Fruit fly (Drosophila melanogaster) whole organism, prepupa: ENCODE results near the gene Cyp311a1.

Experiments
- CG15336 ChIP-seq: fragments of 200-800 bp; sonication (Bioruptor generic); IDR thresholded peaks from 2 replicates; pipeline ENCODE4 v1.3.6; 2022; ENCODE audit warnings: missing biosample characterization, missing genetic modification characterization
- CG6808 ChIP-seq: fragments of 200-800 bp; sonication (Bioruptor generic); optimal IDR thresholded peaks from 3 replicates; lab custom pipeline; 2017; ENCODE audit warnings: missing biosample characterization, missing genetic modification characterization, mild to moderate bottlenecking, moderate library complexity, missing genetic modification reagents
- CG6854 ChIP-seq: fragments of 200-800 bp; sonication (Bioruptor generic); optimal IDR thresholded peaks from 2 replicates; lab custom pipeline; 2017; ENCODE audit warnings: missing biosample characterization, mild to moderate bottlenecking, missing genetic modification characterization
- CG8119 ChIP-seq: fragments of 200-800 bp; sonication (Bioruptor generic); IDR thresholded peaks from 3 replicates; pipeline ENCODE4 v1.3.6; 2022; ENCODE audit warnings: missing biosample characterization, missing genetic modification characterization
- Eip75B ChIP-seq: fragments of 200-800 bp; sonication (Bioruptor generic); optimal IDR thresholded peaks from 3 replicates; lab custom pipeline; 2016; ENCODE audit warnings: missing biosample characterization, missing genetic modification characterization
- Eip93F ChIP-seq: fragments of 200-800 bp; sonication (Bioruptor generic); optimal IDR thresholded peaks from 2 replicates; lab custom pipeline; 2016; ENCODE audit warnings: missing biosample characterization, mild to moderate bottlenecking, missing genetic modification characterization
- Gug ChIP-seq: fragments of 200-800 bp; sonication (Bioruptor generic); IDR thresholded peaks from 2 replicates; pipeline ENCODE4 v1.3.6; 2022; ENCODE audit warnings: missing biosample characterization, missing genetic modification characterization
- Hr39 ChIP-seq: fragments of 200-800 bp; sonication (Bioruptor generic); optimal IDR thresholded peaks from 2 replicates; lab custom pipeline; 2016; ENCODE audit warnings: missing biosample characterization, missing genetic modification characterization
- Hr4 ChIP-seq: fragments of 200-800 bp; sonication (Bioruptor generic); optimal IDR thresholded peaks from 3 replicates; lab custom pipeline; 2016; ENCODE audit warnings: missing biosample characterization, missing genetic modification characterization
- OdsH ChIP-seq: fragments of 200-800 bp; sonication (Bioruptor generic); optimal IDR thresholded peaks from 3 replicates; lab custom pipeline; 2016; ENCODE audit warnings: missing biosample characterization, missing genetic modification characterization
- spab ChIP-seq: fragments of 200-800 bp; sonication (Bioruptor generic); optimal IDR thresholded peaks from 2 replicates; lab custom pipeline; 2017; ENCODE audit warnings: missing biosample characterization, mild to moderate bottlenecking, missing genetic modification characterization, missing genetic modification reagents

- TF ChIP-seq CG8119 (GFP tag; lab: Robert Waterston, UW) (no peak), Eip93F (GFP tag; lab: Kevin White, UChicago) (no peak), CG15336 (GFP tag; lab: Robert Waterston, UW) (no peak), Hr4 (GFP tag; lab: Kevin White, UChicago) (no peak), Eip75B (GFP tag; lab: Kevin White, UChicago) (no peak), Hr39 (GFP tag; lab: Kevin White, UChicago) (no peak), OdsH (GFP tag; lab: Kevin White, UChicago) (no peak), spab (no peak), CG6854 (no peak), CG6808 (GFP tag; lab: Kevin White, UChicago) (no peak), Gug (GFP tag; lab: Robert Waterston, UW) (no peak)
Observed at dm6 chrX:11984987-11985386, 46.3 kb downstream of the Cyp311a1 start, which contains the start of gene cac.
